Worm (Caenorhabditis elegans): ENCODE results near the gene ZK637.12.
A peak's percentile ranks its signal among the peaks of the same experiment; 100 is the strongest.

Gene ZK637.12

ce11 chrIII:8889931-8890330, 34.1 kb upstream of the ZK637.12 start, which contains the start of gene lnkn-1:
Gene lnkn-1 (plus strand): TSS chrIII:8890231.
- TF ChIP-seq unc-39 (tag; optimal IDR thresholded peaks at IDR 0.05) (no peak), ceh-16 (tag; optimal IDR thresholded peaks at IDR 0.05) (no peak), nhr-6 (tag; optimal IDR thresholded peaks at IDR 0.05) (no peak), sem-4 (tag; optimal IDR thresholded peaks at IDR 0.05) (no peak), ztf-4 (tag; optimal IDR thresholded peaks at IDR 0.05) (no peak), skn-1 (tag; optimal IDR thresholded peaks at IDR 0.05) (no peak), elt-3 (tag; optimal IDR thresholded peaks at IDR 0.05) (no peak), F13H6.1 (tag; optimal IDR thresholded peaks at IDR 0.05) (no peak), aly-2 (tag; optimal IDR thresholded peaks at IDR 0.05) (no peak), nhr-77 (tag; optimal IDR thresholded peaks at IDR 0.05) (no peak), ztf-11 (tag; optimal IDR thresholded peaks at IDR 0.05) (no peak), nhr-237 (tag; optimal IDR thresholded peaks at IDR 0.05) (no peak), sma-9 (GFP tag; optimal IDR thresholded peaks at IDR 0.05) (no peak), sma-9 (tag; optimal IDR thresholded peaks at IDR 0.05) (no peak), snpc-4 (tag; optimal IDR thresholded peaks at IDR 0.05) (no peak), gmeb-1 (tag; optimal IDR thresholded peaks at IDR 0.05) (no peak), nhr-25 (tag; optimal IDR thresholded peaks at IDR 0.05) (no peak), mdl-1 (tag; optimal IDR thresholded peaks at IDR 0.05) (no peak)

ce11 chrIII:8893464-8893863, 30.6 kb upstream of the ZK637.12 start, which contains the start of gene ZK637.4:
Gene ZK637.4 (plus strand): TSS chrIII:8893764.
- TF ChIP-seq ztf-1 (GFP tag; conservative IDR thresholded peaks at IDR 0.05), result no peak

- TF ChIP-seq ama-1 (optimal IDR thresholded peaks at IDR 0.05) (no peak), elt-1 (tag; optimal IDR thresholded peaks at IDR 0.05) (no peak), nhr-129 (tag; optimal IDR thresholded peaks at IDR 0.05) (no peak), fos-1 (tag; optimal IDR thresholded peaks at IDR 0.05) (no peak), lin-11 (tag; optimal IDR thresholded peaks at IDR 0.05) (no peak), Y55F3AM.14 (GFP tag; optimal IDR thresholded peaks at IDR 0.05) (no peak), nhr-237 (tag; optimal IDR thresholded peaks at IDR 0.05) (no peak), unc-62 (GFP tag; optimal IDR thresholded peaks at IDR 0.05) (no peak), gmeb-1 (tag; optimal IDR thresholded peaks at IDR 0.05) (no peak), ztf-11 (tag; optimal IDR thresholded peaks at IDR 0.05) (no peak)
Observed at ce11 chrIII:8894782-8895181, 29.3 kb upstream of the ZK637.12 start, which contains the start of gene asna-1. Gene asna-1 (plus strand): TSS chrIII:8895082.

- TF ChIP-seq mbf-1 (tag; optimal IDR thresholded peaks at IDR 0.05) (no peak), lin-11 (tag; optimal IDR thresholded peaks at IDR 0.05) (no peak), lin-13 (GFP tag; optimal IDR thresholded peaks at IDR 0.05) (peak; percentile 39), gmeb-1 (tag; optimal IDR thresholded peaks at IDR 0.05) (peak; percentile 66), nhr-129 (tag; optimal IDR thresholded peaks at IDR 0.05) (peak; percentile 39), mab-5 (tag; optimal IDR thresholded peaks at IDR 0.05) (no peak), R02D3.7 (tag; optimal IDR thresholded peaks at IDR 0.05) (no peak), C34F6.9 (tag; optimal IDR thresholded peaks at IDR 0.05) (peak; percentile 64), crh-2 (tag; optimal IDR thresholded peaks at IDR 0.05) (peak; percentile 44), lsy-2 (tag; optimal IDR thresholded peaks at IDR 0.05) (peak; percentile 26 to 84), unc-55 (GFP tag; optimal IDR thresholded peaks at IDR 0.05) (peak; percentile 83), unc-62 (GFP tag; optimal IDR thresholded peaks at IDR 0.05) (no peak)
Observed at ce11 chrIII:8899767-8900166, 24.3 kb upstream of the ZK637.12 start.

ce11 chrIII:8903263-8903662, 20.8 kb upstream of the ZK637.12 start:
- TF ChIP-seq nhr-6 (tag; optimal IDR thresholded peaks at IDR 0.05), result no peak
- TF ChIP-seq ztf-11 (tag; optimal IDR thresholded peaks at IDR 0.05), result no peak
- TF ChIP-seq sem-4 (tag; optimal IDR thresholded peaks at IDR 0.05), result no peak
- TF ChIP-seq nhr-12 (tag; optimal IDR thresholded peaks at IDR 0.05), result no peak

ce11 chrIII:8904044-8904443, 20.0 kb upstream of the ZK637.12 start, which contains the start of gene lin-9:
Gene lin-9 (minus strand): TSS chrIII:8904131.
- TF ChIP-seq mdl-1 (tag; optimal IDR thresholded peaks at IDR 0.05) (peak; percentile 57 to 83), ama-1 (optimal IDR thresholded peaks at IDR 0.05) (peak; percentile 68), lsy-2 (tag; optimal IDR thresholded peaks at IDR 0.05) (peak; percentile 99 to 100), alr-1 (tag; optimal IDR thresholded peaks at IDR 0.05) (no peak), unc-39 (tag; optimal IDR thresholded peaks at IDR 0.05) (no peak), lin-11 (tag; optimal IDR thresholded peaks at IDR 0.05) (peak; percentile 92), nhr-77 (tag; optimal IDR thresholded peaks at IDR 0.05) (peak; percentile 54), unc-62 (GFP tag; optimal IDR thresholded peaks at IDR 0.05) (peak; percentile 8), nhr-237 (tag; optimal IDR thresholded peaks at IDR 0.05) (peak; percentile 55), gmeb-1 (tag; optimal IDR thresholded peaks at IDR 0.05) (peak; percentile 97), crh-2 (tag; optimal IDR thresholded peaks at IDR 0.05) (peak; percentile 97), sma-9 (GFP tag; optimal IDR thresholded peaks at IDR 0.05) (peak; percentile 97), sma-9 (tag; optimal IDR thresholded peaks at IDR 0.05) (no peak), lin-13 (GFP tag; optimal IDR thresholded peaks at IDR 0.05) (peak; percentile 97), blmp-1 (tag; optimal IDR thresholded peaks at IDR 0.05; ENCODE audit: insufficient read depth) (peak; percentile 81), Y55F3AM.14 (GFP tag; optimal IDR thresholded peaks at IDR 0.05) (peak; percentile 89), R02D3.7 (tag; optimal IDR thresholded peaks at IDR 0.05) (peak; percentile 74), nhr-129 (tag; optimal IDR thresholded peaks at IDR 0.05) (peak; percentile 87), nhr-10 (tag; optimal IDR thresholded peaks at IDR 0.05) (peak; percentile 80), dmd-4 (tag; optimal IDR thresholded peaks at IDR 0.05) (no peak), ztf-1 (GFP tag; conservative IDR thresholded peaks at IDR 0.05) (no peak), ceh-82 (tag; optimal IDR thresholded peaks at IDR 0.05) (peak; percentile 78), elt-3 (tag; optimal IDR thresholded peaks at IDR 0.05) (no peak), elt-1 (tag; optimal IDR thresholded peaks at IDR 0.05) (no peak), skn-1 (tag; optimal IDR thresholded peaks at IDR 0.05) (no peak), mab-5 (tag; optimal IDR thresholded peaks at IDR 0.05) (peak; percentile 96), nhr-12 (tag; optimal IDR thresholded peaks at IDR 0.05) (peak; percentile 47), ztf-4 (tag; optimal IDR thresholded peaks at IDR 0.05) (peak; percentile 94), snpc-4 (tag; optimal IDR thresholded peaks at IDR 0.05) (peak; percentile 85)

Measured in whole organism, L2 larva.